Fruit fly (Drosophila melanogaster) whole organism, embryonic: Measurements from ENCODE around the gene CG43055.

Source experiments
- Antp ChIP-seq: fragments of 200-800 bp; sonication (Bioruptor generic); optimal IDR thresholded peaks from 3 replicates; lab custom pipeline; 2016; ENCODE audit warnings: missing biosample characterization, missing genetic modification characterization
- BEAF-32 ChIP-seq: fragments of 200-800 bp; sonication (Bioruptor generic); optimal IDR thresholded peaks from 3 replicates; lab custom pipeline; 2017; ENCODE audit warnings: missing biosample characterization, missing genetic modification characterization, mild to moderate bottlenecking, moderate library complexity, missing genetic modification reagents
- Bteb2 ChIP-seq: fragments of 200-800 bp; sonication (Bioruptor generic); optimal IDR thresholded peaks from 2 replicates; lab custom pipeline; 2016; ENCODE audit warnings: missing biosample characterization, missing genetic modification characterization
- CG10565 ChIP-seq: fragments of 200-800 bp; sonication (Bioruptor generic); optimal IDR thresholded peaks from 3 replicates; lab custom pipeline; 2016; ENCODE audit warnings: missing biosample characterization, mild to moderate bottlenecking, missing genetic modification characterization
- CG17186 ChIP-seq: fragments of 200-800 bp; sonication (Bioruptor generic); optimal IDR thresholded peaks from 3 replicates; lab custom pipeline; 2017; ENCODE audit warnings: missing biosample characterization, missing genetic modification reagents, missing genetic modification characterization
- CG17612 ChIP-seq: fragments of 200-800 bp; sonication (Bioruptor generic); IDR thresholded peaks from 2 replicates; pipeline ENCODE4 v1.3.6; 2022; ENCODE audit warnings: missing biosample characterization, missing genetic modification characterization
- CG18476 ChIP-seq: fragments of 200-800 bp; sonication (Bioruptor generic); optimal IDR thresholded peaks from 2 replicates; lab custom pipeline; 2016; ENCODE audit warnings: missing biosample characterization, mild to moderate bottlenecking, missing genetic modification characterization
- CG18619 ChIP-seq: fragments of 200-800 bp; sonication (Bioruptor generic); optimal IDR thresholded peaks from 3 replicates; lab custom pipeline; 2017; ENCODE audit warnings: missing biosample characterization, mild to moderate bottlenecking, missing genetic modification characterization
- CG30020 ChIP-seq: fragments of 200-800 bp; optimal IDR thresholded peaks from 2 replicates; lab custom pipeline; 2019; ENCODE audit warnings: missing biosample characterization, mild to moderate bottlenecking, missing genetic modification characterization, moderate library complexity
- CG3065 ChIP-seq: fragments of 200-800 bp; sonication (Bioruptor generic); optimal IDR thresholded peaks from 2 replicates; lab custom pipeline; 2016; ENCODE audit warnings: missing biosample characterization, missing genetic modification characterization
- CG32767 ChIP-seq: fragments of 200-800 bp; sonication (Bioruptor generic); IDR thresholded peaks from 2 replicates; pipeline ENCODE4 v1.3.6; 2022; ENCODE audit warnings: missing biosample characterization, missing genetic modification characterization
- CG33557 ChIP-seq: fragments of 200-800 bp; sonication (Bioruptor generic); optimal IDR thresholded peaks from 2 replicates; lab custom pipeline; 2019; ENCODE audit warnings: missing biosample characterization, mild to moderate bottlenecking, missing genetic modification characterization, moderate library complexity
- CG4282 ChIP-seq: fragments of 200-800 bp; sonication (Bioruptor generic); optimal IDR thresholded peaks from 2 replicates; lab custom pipeline; 2016; ENCODE audit warnings: missing biosample characterization, missing genetic modification characterization
- CG4617 ChIP-seq: fragments of 200-800 bp; sonication (Bioruptor generic); optimal IDR thresholded peaks from 3 replicates; lab custom pipeline; 2016; ENCODE audit warnings: missing biosample characterization, missing genetic modification characterization, borderline replicate concordance
- CG4707 ChIP-seq: fragments of 200-800 bp; sonication (Bioruptor generic); optimal IDR thresholded peaks from 2 replicates; lab custom pipeline; 2018; ENCODE audit warnings: missing biosample characterization, mild to moderate bottlenecking, missing genetic modification characterization, moderate library complexity
- CG6254 ChIP-seq: fragments of 200-800 bp; sonication (Bioruptor generic); optimal IDR thresholded peaks from 3 replicates; lab custom pipeline; 2017; ENCODE audit warnings: mild to moderate bottlenecking, missing biosample characterization, missing genetic modification reagents, missing genetic modification characterization
- CG6813 ChIP-seq: fragments of 200-800 bp; sonication (Bioruptor generic); optimal IDR thresholded peaks from 2 replicates; lab custom pipeline; 2017; ENCODE audit warnings: missing biosample characterization, missing genetic modification characterization, mild to moderate bottlenecking, moderate library complexity, missing genetic modification reagents
- CG6854 ChIP-seq: fragments of 200-800 bp; sonication (Bioruptor generic); optimal IDR thresholded peaks from 3 replicates; lab custom pipeline; 2017; ENCODE audit warnings: missing biosample characterization, mild to moderate bottlenecking, missing genetic modification characterization
- CG7987 ChIP-seq: fragments of 200-800 bp; sonication (Bioruptor generic); optimal IDR thresholded peaks from 2 replicates; lab custom pipeline; 2018; ENCODE audit warnings: missing biosample characterization, mild to moderate bottlenecking, missing genetic modification characterization, moderate library complexity
- CG9437 ChIP-seq: fragments of 200-800 bp; sonication (Bioruptor generic); optimal IDR thresholded peaks from 2 replicates; lab custom pipeline; 2018; ENCODE audit warnings: missing biosample characterization, mild to moderate bottlenecking, missing genetic modification characterization
- CG9727 ChIP-seq: fragments of 200-800 bp; sonication (Bioruptor generic); optimal IDR thresholded peaks from 3 replicates; lab custom pipeline; 2017; ENCODE audit warnings: missing biosample characterization, mild to moderate bottlenecking, missing genetic modification characterization
- Chrac-16 ChIP-seq: fragments of 200-800 bp; sonication (Bioruptor generic); optimal IDR thresholded peaks from 3 replicates; lab custom pipeline; 2016; ENCODE audit warnings: missing biosample characterization, missing genetic modification characterization
- Drgx ChIP-seq: fragments of 200-800 bp; sonication (Bioruptor generic); IDR thresholded peaks from 2 replicates; pipeline ENCODE4 v1.3.6; 2022; ENCODE audit warnings: missing biosample characterization, missing genetic modification characterization
- H15 ChIP-seq: fragments of 200-800 bp; sonication (Bioruptor generic); IDR thresholded peaks from 3 replicates; pipeline ENCODE4 v1.3.6; 2022; ENCODE audit warnings: missing biosample characterization, missing genetic modification characterization
- HLH3B ChIP-seq: fragments of 200-800 bp; sonication (Bioruptor generic); IDR thresholded peaks from 2 replicates; pipeline ENCODE4 v1.3.6; 2022; ENCODE audit warnings: missing biosample characterization, missing genetic modification characterization
- HLH54F ChIP-seq: fragments of 200-800 bp; sonication (Bioruptor generic); optimal IDR thresholded peaks from 3 replicates; lab custom pipeline; 2016; ENCODE audit warnings: missing biosample characterization, missing genetic modification characterization
- Jarid2 ChIP-seq: fragments of 200-800 bp; sonication (Bioruptor generic); optimal IDR thresholded peaks from 3 replicates; lab custom pipeline; 2017; ENCODE audit warnings: mild to moderate bottlenecking, missing biosample characterization, missing genetic modification reagents, missing genetic modification characterization
- Lpt ChIP-seq: fragments of >200 bp; optimal IDR thresholded peaks from 2 replicates; lab custom pipeline; 2018; ENCODE audit warnings: missing biosample characterization, missing genetic modification characterization
- NC2β ChIP-seq: fragments of 200-800 bp; sonication (Bioruptor generic); optimal IDR thresholded peaks from 2 replicates; lab custom pipeline; 2016; ENCODE audit warnings: missing biosample characterization, missing genetic modification characterization
- al ChIP-seq: fragments of 200-800 bp; sonication (Bioruptor generic); IDR thresholded peaks from 2 replicates; pipeline ENCODE4 v1.3.6; 2022; ENCODE audit warnings: missing biosample characterization, missing genetic modification characterization
- ap ChIP-seq: fragments of 200-800 bp; sonication (Bioruptor generic); IDR thresholded peaks from 2 replicates; pipeline ENCODE4 v1.3.6; 2022; ENCODE audit warnings: missing biosample characterization, missing genetic modification characterization
- ato ChIP-seq: fragments of 200-800 bp; sonication (Bioruptor generic); IDR thresholded peaks from 2 replicates; pipeline ENCODE4 v1.3.6; 2022; ENCODE audit warnings: missing biosample characterization, missing genetic modification characterization; ENCODE audit not compliant: partially characterized antibody
- caup ChIP-seq: fragments of 200-800 bp; sonication (Bioruptor generic); optimal IDR thresholded peaks from 3 replicates; lab custom pipeline; 2017; ENCODE audit warnings: missing biosample characterization, mild to moderate bottlenecking, missing genetic modification characterization, moderate library complexity; ENCODE audit not compliant: severe bottlenecking
- chif ChIP-seq, 2 experiments: fragments of 200-800 bp; sonication (Bioruptor generic); optimal IDR thresholded peaks; 3 replicates each; lab custom pipeline; 2016; ENCODE audit warnings: missing biosample characterization in 2 of 2, missing genetic modification characterization in 2 of 2
- chinmo ChIP-seq: fragments of 200-800 bp; sonication (Bioruptor generic); IDR thresholded peaks from 4 replicates; pipeline ENCODE4 v1.3.6; 2022; ENCODE audit warnings: missing biosample characterization, missing genetic modification characterization; ENCODE audit not compliant: partially characterized antibody
- chm ChIP-seq: fragments of 200-800 bp; sonication (Bioruptor generic); IDR thresholded peaks from 2 replicates; pipeline ENCODE4 v1.3.6; 2022; ENCODE audit warnings: missing biosample characterization, missing genetic modification characterization
- disco-r ChIP-seq: fragments of 200-800 bp; sonication (Bioruptor generic); optimal IDR thresholded peaks from 2 replicates; lab custom pipeline; 2016; ENCODE audit warnings: missing biosample characterization, missing genetic modification characterization
- ewg ChIP-seq: fragments of 200-800 bp; sonication (Bioruptor generic); optimal IDR thresholded peaks from 3 replicates; lab custom pipeline; 2017; ENCODE audit warnings: mild to moderate bottlenecking, missing biosample characterization, missing genetic modification reagents, missing genetic modification characterization
- ftz-f1 ChIP-seq: fragments of 200-800 bp; sonication (Bioruptor generic); optimal IDR thresholded peaks from 2 replicates; lab custom pipeline; 2016; ENCODE audit warnings: missing biosample characterization, missing genetic modification characterization
- ind ChIP-seq: fragments of 200-800 bp; sonication (Bioruptor generic); optimal IDR thresholded peaks from 3 replicates; lab custom pipeline; 2016; ENCODE audit warnings: missing biosample characterization, missing genetic modification characterization
- kah ChIP-seq: fragments of 200-800 bp; sonication (Bioruptor generic); optimal IDR thresholded peaks from 2 replicates; lab custom pipeline; 2018; ENCODE audit warnings: missing biosample characterization, mild to moderate bottlenecking, missing genetic modification characterization
- nau ChIP-seq: fragments of 200-800 bp; sonication (Bioruptor generic); optimal IDR thresholded peaks from 3 replicates; lab custom pipeline; 2017; ENCODE audit warnings: missing biosample characterization, mild to moderate bottlenecking, missing genetic modification characterization, missing genetic modification reagents
- seq ChIP-seq: fragments of 200-800 bp; sonication (Bioruptor generic); IDR thresholded peaks from 2 replicates; pipeline ENCODE4 v1.3.6; 2022; ENCODE audit warnings: missing biosample characterization, missing genetic modification characterization
- sima ChIP-seq: fragments of 200-800 bp; sonication (Bioruptor generic); optimal IDR thresholded peaks from 2 replicates; lab custom pipeline; 2016; ENCODE audit warnings: missing biosample characterization, missing genetic modification characterization
- slbo ChIP-seq: fragments of 200-800 bp; sonication (Bioruptor generic); IDR thresholded peaks from 2 replicates; pipeline ENCODE4 v1.3.6; 2022; ENCODE audit warnings: missing biosample characterization, missing genetic modification characterization
- sug ChIP-seq: fragments of 200-800 bp; optimal IDR thresholded peaks from 2 replicates; lab custom pipeline; 2019; ENCODE audit warnings: missing biosample characterization, mild to moderate bottlenecking, missing genetic modification characterization, moderate library complexity
- tap ChIP-seq: fragments of 200-800 bp; optimal IDR thresholded peaks from 3 replicates; lab custom pipeline; 2019; ENCODE audit warnings: missing biosample characterization, mild to moderate bottlenecking, missing genetic modification characterization, moderate library complexity
- toy ChIP-seq: fragments of 200-800 bp; sonication (Bioruptor generic); IDR thresholded peaks from 2 replicates; pipeline ENCODE4 v1.3.6; 2022; ENCODE audit warnings: missing biosample characterization, missing genetic modification characterization

Gene CG43055

DNA sequence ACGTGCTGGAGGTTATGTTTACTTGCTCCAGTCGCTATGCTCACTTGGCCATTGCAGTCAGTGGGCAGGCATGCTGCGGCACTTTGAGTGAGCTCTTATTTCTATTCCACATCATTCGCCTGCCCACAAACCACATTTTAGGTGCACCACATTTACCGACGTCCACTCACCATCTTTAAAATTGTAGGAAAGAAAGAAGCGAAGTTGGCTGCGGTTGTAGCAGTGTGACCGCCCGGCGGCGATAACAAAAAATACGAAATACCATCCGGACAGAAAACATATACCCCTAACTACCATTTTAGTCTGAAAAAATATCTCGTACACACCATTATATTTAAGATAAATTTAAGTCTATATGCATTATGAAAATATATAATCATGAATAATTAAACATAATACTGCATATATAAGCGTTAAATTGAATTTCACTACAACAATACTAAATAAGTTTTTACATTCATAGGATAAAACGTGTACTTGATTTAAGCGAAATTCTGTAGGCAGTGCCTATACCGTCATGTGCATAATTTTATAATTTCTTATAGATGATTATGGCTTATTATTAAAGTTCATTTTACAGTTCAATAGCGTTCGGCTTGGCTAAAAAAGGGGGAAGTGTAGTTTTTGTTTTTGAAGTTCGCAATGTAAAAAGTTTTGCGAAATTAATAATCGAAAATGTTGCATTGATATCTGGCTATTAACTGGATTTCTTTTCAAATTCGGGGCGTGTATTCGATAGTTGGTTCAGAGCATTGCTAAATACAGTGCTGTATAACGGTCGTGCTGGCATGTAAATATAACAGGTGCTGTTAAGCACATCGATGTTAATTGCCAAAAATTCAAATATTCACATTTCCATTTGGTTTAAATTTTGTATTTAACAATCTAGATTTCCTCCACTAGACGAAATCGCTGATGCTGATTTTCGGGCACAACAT is 47.4 kb downstream of the CG43055 start, which contains the start of gene RpL27A (continued):
- peak; percentile 86 for TF ChIP-seq CG9727 (GFP tag; lab: Kevin White, UChicago)
- peak; percentile 6 for TF ChIP-seq ftz-f1 (GFP tag; lab: Kevin White, UChicago)
- TF ChIP-seq CG6813 (GFP tag; lab: Kevin White, UChicago), result peak; percentile 83
- peak; percentile 69 for TF ChIP-seq ewg (GFP tag; lab: Kevin White, UChicago)
- TF ChIP-seq CG7987 (GFP tag; lab: Kevin White, UChicago), result peak; percentile 96
- TF ChIP-seq BEAF-32 (GFP tag; lab: Kevin White, UChicago), result peak; percentile 76
- peak; percentile 63 for TF ChIP-seq Bteb2 (GFP tag; lab: Kevin White, UChicago)
- TF ChIP-seq CG10565 (GFP tag; lab: Kevin White, UChicago), result no peak
- TF ChIP-seq chm, result peak; percentile 95
- peak; percentile 32 for TF ChIP-seq tap (tag; lab: Kevin White, UChicago)
- TF ChIP-seq toy (GFP tag; lab: Robert Waterston, UW), result no peak; the same call in 1 of the 2 replicates
- TF ChIP-seq HLH54F (GFP tag; lab: Kevin White, UChicago), result peak; percentile 30
- TF ChIP-seq caup (GFP tag; lab: Kevin White, UChicago), result peak; percentile 94
- peak; percentile 32 for TF ChIP-seq ind
- TF ChIP-seq NC2β, result peak; percentile 92
- peak; percentile 76 for TF ChIP-seq sug (tag; lab: Kevin White, UChicago)
- peak; percentile 81 for TF ChIP-seq H15
- TF ChIP-seq sima (GFP tag; lab: Kevin White, UChicago), result peak; percentile 50
- peak; percentile 75 for TF ChIP-seq nau
- TF ChIP-seq CG4282 (GFP tag; lab: Kevin White, UChicago), result no peak
- peak; percentile 66 for TF ChIP-seq CG6254 (GFP tag; lab: Kevin White, UChicago)
- peak; percentile 86 for TF ChIP-seq CG18619 (GFP tag; lab: Kevin White, UChicago)
- peak; percentile 71 for TF ChIP-seq al (GFP tag; lab: Robert Waterston, UW)
- TF ChIP-seq HLH3B (GFP tag; lab: Robert Waterston, UW), result peak; percentile 70
- TF ChIP-seq kah (GFP tag; lab: Kevin White, UChicago), result peak; percentile 81
- TF ChIP-seq Chrac-16, result peak; percentile 32
- TF ChIP-seq CG4617 (GFP tag; lab: Kevin White, UChicago), result peak; percentile 44
- TF ChIP-seq CG3065 (GFP tag; lab: Kevin White, UChicago), result peak; percentile 28
- TF ChIP-seq disco-r, result peak; percentile 66
- peak; percentile 17 for TF ChIP-seq CG18476
- TF ChIP-seq Drgx (GFP tag; lab: Robert Waterston, UW), result no peak
- peak; percentile 52 to 68 for TF ChIP-seq chif (GFP tag; optimal IDR thresholded peaks at IDR 0.05; lab: Kevin White, UChicago)
- peak; percentile 75 for TF ChIP-seq CG6854 (GFP tag; lab: Kevin White, UChicago)
- no peak; the same call in 1 of the 2 replicates for TF ChIP-seq ato (GFP tag; lab: Robert Waterston, UW)
- peak; percentile 59 for TF ChIP-seq CG9437 (GFP tag; lab: Kevin White, UChicago)
- peak; percentile 49 for TF ChIP-seq Antp (GFP tag; lab: Kevin White, UChicago)
- TF ChIP-seq chinmo (GFP tag; lab: Robert Waterston, UW), result 0 out of 4 replicates have a peak, but pooled peaks have one; percentile 44
- peak; percentile 46; the same call in 1 of the 2 replicates for TF ChIP-seq CG17612 (GFP tag; lab: Robert Waterston, UW)
- no peak for TF ChIP-seq CG32767 (GFP tag; lab: Robert Waterston, UW)
- TF ChIP-seq Jarid2 (GFP tag; lab: Kevin White, UChicago), result peak; percentile 71
- TF ChIP-seq ap, result peak; percentile 61
- peak; percentile 74 for TF ChIP-seq CG33557
- peak; percentile 45 for TF ChIP-seq CG17186 (GFP tag; lab: Kevin White, UChicago)
- peak; percentile 94 for TF ChIP-seq CG30020 (tag; lab: Kevin White, UChicago)
- peak; percentile 90 for TF ChIP-seq CG4707
- TF ChIP-seq seq (GFP tag; lab: Robert Waterston, UW), result peak; percentile 69
- TF ChIP-seq Lpt (GFP tag; lab: Kevin White, UChicago), result no peak
- peak; percentile 81 for TF ChIP-seq slbo
